Worm (Caenorhabditis elegans): ENCODE results near the gene M02D8.5.

ce11 chrX:8704830-8705229 is 56.6 kb downstream of the M02D8.5 start:
- no peak for TF ChIP-seq lsy-12 (tag; optimal IDR thresholded peaks at IDR 0.05)
- TF ChIP-seq nhr-12 (tag; optimal IDR thresholded peaks at IDR 0.05) = no peak
- no peak for TF ChIP-seq mdl-1 (tag; optimal IDR thresholded peaks at IDR 0.05)
- TF ChIP-seq pha-4 (tag; optimal IDR thresholded peaks at IDR 0.05) = no peak

Measured in whole organism, L3 larva.